Worm (Caenorhabditis elegans) whole organism, L2 larva: ENCODE measurements around the gene fbxb-46.

Experiments
- F13H6.1 ChIP-seq: sonication (generic microtip); optimal IDR thresholded peaks from 2 replicates; lab custom pipeline; 2016; ENCODE audit warnings: missing genetic modification characterization, missing compliant biosample characterization
- ZK546.5 ChIP-seq: sonication (generic microtip); optimal IDR thresholded peaks from 2 replicates; lab custom pipeline; 2017; ENCODE audit warnings: missing biosample characterization, missing genetic modification characterization
- alr-1 ChIP-seq: fragments of 150-350 bp; optimal IDR thresholded peaks from 2 replicates; lab custom pipeline; 2014; ENCODE audit warnings: missing biosample characterization, missing genetic modification characterization
- aly-2 ChIP-seq: fragments of 150-350 bp; optimal IDR thresholded peaks from 2 replicates; lab custom pipeline; 2014; ENCODE audit warnings: missing biosample characterization, missing genetic modification characterization
- ceh-16 ChIP-seq: fragments of 150-350 bp; optimal IDR thresholded peaks from 2 replicates; lab custom pipeline; 2014; ENCODE audit warnings: missing biosample characterization, missing genetic modification characterization
- elt-1 ChIP-seq: fragments of 150-350 bp; optimal IDR thresholded peaks from 2 replicates; lab custom pipeline; 2014; ENCODE audit warnings: missing biosample characterization, missing genetic modification characterization
- elt-3 ChIP-seq: sonication (generic microtip); optimal IDR thresholded peaks from 2 replicates; lab custom pipeline; 2017; ENCODE audit warnings: missing biosample characterization, missing genetic modification characterization
- mab-5 ChIP-seq: fragments of 150-350 bp; optimal IDR thresholded peaks from 2 replicates; lab custom pipeline; 2014; ENCODE audit warnings: missing biosample characterization, missing genetic modification characterization
- nhr-11 ChIP-seq: fragments of 150-350 bp; optimal IDR thresholded peaks from 2 replicates; lab custom pipeline; 2014; ENCODE audit warnings: missing biosample characterization, missing genetic modification characterization
- sma-9 ChIP-seq, 2 experiments: fragments of 150-350 bp in 1 of 2; sonication (generic microtip) in 1 of 2; optimal IDR thresholded peaks; 2 replicates each; lab custom pipeline; 2014 to 2016; ENCODE audit warnings: missing genetic modification characterization in 2 of 2, mild to moderate bottlenecking in 1 of 2, missing biosample characterization in 1 of 2, missing compliant biosample characterization in 1 of 2, missing genetic modification reagents in 1 of 2, moderate library complexity in 1 of 2
- unc-39 ChIP-seq: fragments of 150-350 bp; optimal IDR thresholded peaks from 2 replicates; lab custom pipeline; 2014; ENCODE audit warnings: missing biosample characterization, missing genetic modification characterization
- ztf-11 ChIP-seq: sonication (generic microtip); optimal IDR thresholded peaks from 2 replicates; lab custom pipeline; 2017; ENCODE audit warnings: missing biosample characterization, missing genetic modification characterization

DNA sequence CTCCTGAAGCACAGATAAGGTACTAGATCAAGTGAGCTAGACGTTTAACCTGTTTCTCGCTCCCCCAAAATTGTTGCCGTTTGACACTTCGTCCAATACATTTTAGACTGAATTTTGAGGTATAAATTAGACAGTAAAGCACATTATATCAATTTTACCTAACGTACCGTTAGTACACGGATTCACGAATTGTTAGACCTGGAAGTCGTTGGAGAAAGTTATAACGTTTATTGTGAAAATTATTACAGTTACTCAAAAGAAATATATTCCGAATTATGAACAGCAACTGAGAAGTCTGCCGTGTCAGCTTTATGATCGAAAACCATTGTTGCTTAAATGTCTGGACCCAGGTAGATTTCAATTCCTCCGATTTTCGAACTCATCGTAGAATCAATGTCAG, 10.1 kb downstream of the fbxb-46 start:
- no peak for TF ChIP-seq alr-1
- no peak for TF ChIP-seq unc-39 (tag; lab: Kevin White, UChicago)
- TF ChIP-seq ztf-11 (tag; lab: Kevin White, UChicago) = no peak
- no peak for TF ChIP-seq ZK546.5 (tag; lab: Kevin White, UChicago)
- TF ChIP-seq ceh-16 (tag; lab: Kevin White, UChicago) = no peak
- TF ChIP-seq F13H6.1 (tag; lab: Kevin White, UChicago) = no peak
- no peak for TF ChIP-seq elt-1 (tag; lab: Kevin White, UChicago)
- TF ChIP-seq nhr-11 (tag; lab: Kevin White, UChicago) = no peak
- no peak for TF ChIP-seq sma-9 (GFP tag; optimal IDR thresholded peaks at IDR 0.05; lab: Kevin White, UChicago)
- TF ChIP-seq sma-9 (tag; optimal IDR thresholded peaks at IDR 0.05; lab: Kevin White, UChicago) = no peak
- TF ChIP-seq mab-5 = no peak
- TF ChIP-seq elt-3 (tag; lab: Kevin White, UChicago) = no peak
- no peak for TF ChIP-seq aly-2
